Worm (Caenorhabditis elegans): ENCODE data around the gene aakb-1.
A peak's percentile ranks its signal among the peaks of the same experiment; 100 is the strongest.

The aakb-1 gene

DNA sequence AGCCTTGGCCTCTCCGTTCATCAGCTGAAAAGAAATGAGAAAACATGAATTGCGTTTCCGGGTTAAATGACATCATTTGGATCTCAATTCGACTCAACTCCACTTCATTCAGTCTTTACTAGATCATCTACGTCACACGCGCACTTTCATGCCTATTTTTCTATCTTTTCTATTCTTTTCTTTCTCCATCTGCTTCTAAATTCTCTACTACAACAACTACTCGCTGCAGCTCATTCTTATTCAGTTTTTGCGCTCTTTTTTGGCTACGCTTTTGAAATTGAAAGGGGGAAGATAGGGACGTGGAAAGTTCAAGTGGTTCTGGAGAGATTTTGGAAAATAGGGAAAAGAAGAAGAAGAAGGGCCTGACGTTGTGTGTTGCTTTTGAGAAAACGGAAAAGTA, 13.0 kb downstream of the aakb-1 start:
- no peak for TF ChIP-seq lin-26 (GFP tag; IDR thresholded peaks at IDR 0.05)
- no peak for TF ChIP-seq cebp-1 (GFP tag; IDR thresholded peaks at IDR 0.05)
- TF ChIP-seq cebp-1 (tag; optimal IDR thresholded peaks at IDR 0.05) = peak; percentile 18
- TF ChIP-seq atf-7 (tag; optimal IDR thresholded peaks at IDR 0.05) = peak; percentile 58
- TF ChIP-seq lin-40 (tag; optimal IDR thresholded peaks at IDR 0.05) = peak; percentile 40
- TF ChIP-seq snpc-1.3 (tag; optimal IDR thresholded peaks at IDR 0.05; ENCODE audit: insufficient read depth) = no peak
- TF ChIP-seq chd-7 (tag; optimal IDR thresholded peaks at IDR 0.05) = peak; percentile 7
- no peak for TF ChIP-seq F22D6.2 (tag; optimal IDR thresholded peaks at IDR 0.05)
- 0 out of 2 replicates have a peak, but pooled peaks have one; percentile 34 for TF ChIP-seq nfyb-1 (GFP tag; IDR thresholded peaks at IDR 0.05)
- TF ChIP-seq somi-1 (GFP tag; optimal IDR thresholded peaks at IDR 0.05) = peak; percentile 21
- TF ChIP-seq unc-62 (GFP tag; optimal IDR thresholded peaks at IDR 0.05) = no peak
- TF ChIP-seq lin-35 (GFP tag; optimal IDR thresholded peaks at IDR 0.05) = peak in 1 of 3 experiments; percentile 56
- TF ChIP-seq K12H6.12 (tag; optimal IDR thresholded peaks at IDR 0.05) = peak; percentile 63
- TF ChIP-seq K11D2.4 (GFP tag; IDR thresholded peaks at IDR 0.05) = no peak
- TF ChIP-seq nhr-90 (tag; optimal IDR thresholded peaks at IDR 0.05) = no peak

DNA sequence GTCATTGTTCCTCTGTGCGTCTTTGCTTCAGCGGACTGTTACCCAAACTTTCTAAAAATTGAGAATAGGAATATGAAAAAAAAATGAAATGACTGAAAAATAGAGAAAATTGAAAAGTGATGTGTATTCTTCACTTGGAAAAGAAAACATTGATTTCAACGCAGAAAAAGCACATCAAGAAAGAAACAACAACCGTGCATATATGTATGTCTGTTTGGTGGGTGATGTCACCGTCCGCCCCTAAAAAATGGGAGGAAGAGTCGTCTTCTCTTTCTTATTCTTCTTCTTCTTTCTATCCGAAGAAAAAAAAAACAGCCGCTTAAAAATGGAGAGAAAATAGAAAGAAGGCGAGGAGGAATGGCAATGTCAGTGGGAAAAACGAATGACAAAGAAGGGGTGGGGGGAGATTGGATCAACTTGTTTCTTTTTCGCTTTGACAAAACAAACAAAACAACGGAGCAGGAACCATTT, 15.0 kb downstream of the aakb-1 start, which contains the start of gene nkb-3:
Gene nkb-3 (minus strand): TSS at position 51 of the 471 bp plus-strand sequence.
- TF ChIP-seq F10E7.11 (tag; optimal IDR thresholded peaks at IDR 0.05) = no peak
- peak; percentile 5 for TF ChIP-seq lin-40 (tag; optimal IDR thresholded peaks at IDR 0.05)

DNA sequence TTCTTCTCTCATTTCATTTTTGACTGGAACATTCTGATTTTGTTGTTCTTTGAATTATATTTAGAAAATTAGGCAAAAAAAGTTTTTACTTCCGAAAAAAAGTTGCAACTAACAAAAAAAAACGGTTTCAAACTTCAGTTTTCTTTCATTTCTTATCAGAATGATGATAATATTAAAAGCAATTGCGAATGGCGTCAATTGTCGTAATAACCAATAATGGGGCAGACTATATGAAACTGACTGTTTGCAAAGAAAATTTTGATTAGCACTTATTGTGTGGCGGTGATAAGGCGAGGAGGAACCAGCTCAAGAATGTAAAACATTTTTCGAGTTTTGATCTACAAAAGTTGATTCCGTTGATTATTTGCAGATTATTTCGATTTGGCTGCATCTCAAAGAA, 17.2 kb downstream of the aakb-1 start:
- TF ChIP-seq lin-40 (tag; optimal IDR thresholded peaks at IDR 0.05) (peak; percentile 26), egl-18 (GFP tag; IDR thresholded peaks at IDR 0.05) (no peak), atf-7 (tag; optimal IDR thresholded peaks at IDR 0.05) (peak; percentile 25), nhr-80 (tag; optimal IDR thresholded peaks at IDR 0.05) (peak; percentile 87)

DNA sequence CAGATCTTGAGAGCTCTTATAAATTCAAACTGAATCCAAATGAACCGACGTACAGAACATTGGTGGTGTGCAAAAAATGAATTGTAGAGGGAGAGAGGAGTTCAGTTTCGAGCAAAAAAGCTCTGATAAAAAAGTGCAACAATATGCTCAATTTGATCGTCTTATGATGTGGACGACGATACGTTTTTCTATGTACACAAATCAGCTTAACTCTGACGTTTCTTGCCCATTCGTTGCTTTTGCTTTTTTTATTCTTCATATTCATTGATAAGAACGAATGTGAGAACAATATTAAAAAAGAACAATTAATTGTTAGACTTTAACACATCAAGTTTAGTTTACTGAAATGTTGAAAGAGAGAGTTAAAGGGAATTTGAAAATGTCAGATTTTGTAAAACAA, 18.6 kb downstream of the aakb-1 start:
- no peak for TF ChIP-seq Y67H2A.10 (GFP tag; conservative IDR thresholded peaks at IDR 0.05)
- no peak for TF ChIP-seq nfya-2 (GFP tag; IDR thresholded peaks at IDR 0.05)
- no peak for TF ChIP-seq egrh-3 (GFP tag; IDR thresholded peaks at IDR 0.05)
- TF ChIP-seq rpc-1 (optimal IDR thresholded peaks at IDR 0.05) = no peak
- no peak for TF ChIP-seq rpc-1 (tag; optimal IDR thresholded peaks at IDR 0.05)
- TF ChIP-seq ets-4 (GFP tag; optimal IDR thresholded peaks at IDR 0.05) = no peak
- TF ChIP-seq nhr-80 (tag; optimal IDR thresholded peaks at IDR 0.05) = peak; percentile 73
- TF ChIP-seq B0336.3 (GFP tag; IDR thresholded peaks at IDR 0.05) = no peak
- TF ChIP-seq pha-4 (tag; optimal IDR thresholded peaks at IDR 0.05) = peak; percentile 70
- TF ChIP-seq zim-3 (tag; optimal IDR thresholded peaks at IDR 0.05) = no peak
- no peak for TF ChIP-seq tlf-1 (GFP tag; optimal IDR thresholded peaks at IDR 0.05)
- TF ChIP-seq mel-28 (tag; optimal IDR thresholded peaks at IDR 0.05; ENCODE audit: borderline replicate concordance) = no peak
- TF ChIP-seq ztf-28 (GFP tag; IDR thresholded peaks at IDR 0.05) = no peak
- no peak for TF ChIP-seq rec-8 (tag; optimal IDR thresholded peaks at IDR 0.05)

DNA sequence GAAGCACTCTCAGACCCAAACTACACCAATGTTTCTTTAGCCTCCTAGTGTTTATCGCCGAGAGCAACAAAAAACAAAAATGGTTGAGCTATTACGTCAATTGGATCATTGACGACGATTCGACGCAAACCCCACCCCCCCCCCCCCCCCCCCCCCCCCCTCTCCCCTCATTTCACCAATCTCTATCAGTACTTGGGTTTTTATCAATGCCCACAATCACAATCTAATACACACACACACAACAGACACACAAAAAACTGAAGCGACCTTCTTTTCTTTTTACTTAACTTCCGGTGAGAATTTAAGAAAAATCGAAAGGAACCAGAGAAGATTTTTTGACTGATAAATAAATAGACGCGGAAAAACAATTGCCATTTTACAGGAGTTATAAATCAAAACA, 19.9 kb downstream of the aakb-1 start:
- no peak for TF ChIP-seq sea-2 (GFP tag; IDR thresholded peaks at IDR 0.05)
- peak; percentile 95 for TF ChIP-seq egrh-3 (GFP tag; IDR thresholded peaks at IDR 0.05)
